Worm (Caenorhabditis elegans) whole organism, mixed stage, embryonic: ENCODE results near the gene dhs-7.

Source experiments
- nhr-12 ChIP-seq: fragments of 150-350 bp; optimal IDR thresholded peaks from 2 replicates; lab custom pipeline; 2014; ENCODE audit warnings: missing biosample characterization, missing genetic modification characterization
- pha-4 ChIP-seq: fragments of 150-350 bp; optimal IDR thresholded peaks from 2 replicates; lab custom pipeline; 2018; ENCODE audit warnings: missing biosample characterization, missing genetic modification reagents, missing genetic modification characterization
- zip-8 ChIP-seq: fragments of 150-350 bp; optimal IDR thresholded peaks from 2 replicates; lab custom pipeline; 2014; ENCODE audit warnings: missing biosample characterization, missing genetic modification characterization
- ztf-11 ChIP-seq: fragments of 150-350 bp; optimal IDR thresholded peaks from 2 replicates; lab custom pipeline; 2014; ENCODE audit warnings: missing biosample characterization, missing genetic modification characterization

DNA sequence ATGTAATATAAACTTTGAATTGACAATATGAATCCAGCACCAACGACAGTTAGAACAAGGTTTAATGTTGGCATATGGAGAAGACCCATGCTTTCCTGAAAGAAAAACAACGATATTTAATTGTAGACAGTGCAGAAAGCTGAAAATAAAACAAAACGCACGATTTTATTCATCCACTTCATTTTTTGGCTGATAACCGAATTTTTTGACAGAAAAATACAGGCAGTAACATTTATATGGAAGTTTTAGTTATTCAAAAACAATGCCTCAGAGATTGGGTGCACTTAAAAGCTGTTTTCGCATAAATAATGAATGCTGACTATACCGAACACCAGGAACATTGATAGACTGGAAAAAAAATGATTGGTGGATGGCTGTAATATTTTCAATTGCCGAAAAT, 42.5 kb downstream of the dhs-7 start, which contains the start of gene mfsd-13.2:
- TF ChIP-seq zip-8 (tag; lab: Kevin White, UChicago) (no peak), ztf-11 (tag; lab: Kevin White, UChicago) (no peak), nhr-12 (tag; lab: Kevin White, UChicago) (no peak), pha-4 (tag; lab: Kevin White, UChicago) (no peak)
